Fruit fly (Drosophila melanogaster) whole organism, embryonic: ENCODE results near the gene Actn.

Source experiments
- CG10267 ChIP-seq: fragments of 200-800 bp; sonication (Bioruptor generic); optimal IDR thresholded peaks from 2 replicates; lab custom pipeline; 2018; ENCODE audit warnings: missing biosample characterization, mild to moderate bottlenecking, missing genetic modification characterization, moderate library complexity
- CG11723 ChIP-seq: fragments of 200-800 bp; sonication (Bioruptor generic); optimal IDR thresholded peaks from 2 replicates; lab custom pipeline; 2017; ENCODE audit warnings: missing biosample characterization, mild to moderate bottlenecking, missing genetic modification characterization
- CG12299 ChIP-seq: fragments of 200-800 bp; sonication (Bioruptor generic); optimal IDR thresholded peaks from 2 replicates; lab custom pipeline; 2018; ENCODE audit warnings: missing biosample characterization, mild to moderate bottlenecking, missing genetic modification characterization
- CG12391 ChIP-seq: fragments of 200-800 bp; sonication (Bioruptor generic); optimal IDR thresholded peaks from 3 replicates; lab custom pipeline; 2018; ENCODE audit warnings: missing biosample characterization, mild to moderate bottlenecking, missing genetic modification characterization, moderate library complexity
- CG13287 ChIP-seq: fragments of 200-800 bp; sonication (Bioruptor generic); IDR thresholded peaks from 2 replicates; pipeline ENCODE4 v1.3.6; 2022; ENCODE audit warnings: missing biosample characterization, missing genetic modification characterization; ENCODE audit not compliant: partially characterized antibody
- CG13296 ChIP-seq: fragments of 200-800 bp; sonication (Bioruptor generic); optimal IDR thresholded peaks from 3 replicates; lab custom pipeline; 2018; ENCODE audit warnings: missing biosample characterization, mild to moderate bottlenecking, missing genetic modification characterization
- CG14441 ChIP-seq: fragments of 200-800 bp; sonication (Bioruptor generic); IDR thresholded peaks from 2 replicates; pipeline ENCODE4 v1.3.6; 2022; ENCODE audit warnings: missing biosample characterization, missing genetic modification characterization
- CG14965 ChIP-seq: fragments of 200-800 bp; sonication (Bioruptor generic); optimal IDR thresholded peaks from 2 replicates; lab custom pipeline; 2016; ENCODE audit warnings: missing biosample characterization, missing genetic modification characterization, borderline replicate concordance
- CG1529 ChIP-seq: fragments of 200-800 bp; sonication (Bioruptor generic); optimal IDR thresholded peaks from 3 replicates; lab custom pipeline; 2018; ENCODE audit warnings: missing biosample characterization, missing genetic modification characterization
- CG16779 ChIP-seq: fragments of 200-800 bp; sonication (Bioruptor generic); IDR thresholded peaks from 2 replicates; pipeline ENCODE4 v1.3.6; 2022; ENCODE audit warnings: missing biosample characterization, missing genetic modification characterization
- CG18011 ChIP-seq: fragments of 200-800 bp; sonication (Bioruptor generic); optimal IDR thresholded peaks from 2 replicates; lab custom pipeline; 2017; ENCODE audit warnings: missing biosample characterization, missing genetic modification characterization, mild to moderate bottlenecking, moderate library complexity, missing genotype
- CG18262 ChIP-seq: fragments of 200-800 bp; optimal IDR thresholded peaks from 3 replicates; lab custom pipeline; 2019; ENCODE audit warnings: missing biosample characterization, mild to moderate bottlenecking, missing genetic modification characterization, moderate library complexity
- CG31388 ChIP-seq: fragments of 200-800 bp; sonication (Bioruptor generic); optimal IDR thresholded peaks from 2 replicates; lab custom pipeline; 2016; ENCODE audit warnings: missing biosample characterization, missing genetic modification characterization
- CG34224 ChIP-seq: fragments of 200-800 bp; sonication (Bioruptor generic); IDR thresholded peaks from 3 replicates; pipeline ENCODE4 v1.3.6; 2022; ENCODE audit warnings: missing biosample characterization, missing genetic modification characterization; ENCODE audit not compliant: partially characterized antibody
- CG34376 ChIP-seq: fragments of 200-800 bp; sonication (Bioruptor generic); optimal IDR thresholded peaks from 2 replicates; lab custom pipeline; 2018; ENCODE audit warnings: missing biosample characterization, mild to moderate bottlenecking, missing genetic modification characterization
- CG4820 ChIP-seq: fragments of 200-800 bp; sonication (Bioruptor generic); optimal IDR thresholded peaks from 3 replicates; lab custom pipeline; 2016; ENCODE audit warnings: missing biosample characterization, missing genetic modification characterization
- CG6854 ChIP-seq: fragments of 200-800 bp; sonication (Bioruptor generic); optimal IDR thresholded peaks from 3 replicates; lab custom pipeline; 2017; ENCODE audit warnings: missing biosample characterization, mild to moderate bottlenecking, missing genetic modification characterization
- CG7372 ChIP-seq: fragments of 200-800 bp; sonication (Bioruptor generic); IDR thresholded peaks from 2 replicates; pipeline ENCODE4 v1.3.6; 2022; ENCODE audit warnings: missing biosample characterization, missing genetic modification characterization
- CG9727 ChIP-seq: fragments of 200-800 bp; sonication (Bioruptor generic); optimal IDR thresholded peaks from 3 replicates; lab custom pipeline; 2017; ENCODE audit warnings: missing biosample characterization, mild to moderate bottlenecking, missing genetic modification characterization
- CoRest ChIP-seq: fragments of 200-800 bp; sonication (Bioruptor generic); optimal IDR thresholded peaks from 3 replicates; lab custom pipeline; 2018; ENCODE audit warnings: missing biosample characterization, mild to moderate bottlenecking, missing genetic modification characterization, moderate library complexity
- D19B ChIP-seq: fragments of 200-800 bp; sonication (Bioruptor generic); optimal IDR thresholded peaks from 2 replicates; lab custom pipeline; 2017; ENCODE audit warnings: missing biosample characterization, mild to moderate bottlenecking, missing genetic modification characterization
- Dad ChIP-seq: fragments of 200-800 bp; sonication (Bioruptor generic); optimal IDR thresholded peaks from 3 replicates; lab custom pipeline; 2016; ENCODE audit warnings: missing biosample characterization, missing genetic modification characterization
- Dref ChIP-seq: fragments of 200-800 bp; sonication (Bioruptor generic); IDR thresholded peaks from 2 replicates; pipeline ENCODE4 v1.3.6; 2022; ENCODE audit warnings: missing biosample characterization, missing genetic modification characterization
- E2f2 ChIP-seq: fragments of 200-800 bp; sonication (Bioruptor generic); IDR thresholded peaks from 2 replicates; pipeline ENCODE4 v1.3.6; 2022; ENCODE audit warnings: missing biosample characterization, missing genetic modification characterization
- Fer2 ChIP-seq: fragments of 200-800 bp; sonication (Bioruptor generic); optimal IDR thresholded peaks from 2 replicates; lab custom pipeline; 2018; ENCODE audit warnings: missing biosample characterization, mild to moderate bottlenecking, missing genetic modification characterization, moderate library complexity
- H15 ChIP-seq: fragments of 200-800 bp; sonication (Bioruptor generic); IDR thresholded peaks from 3 replicates; pipeline ENCODE4 v1.3.6; 2022; ENCODE audit warnings: missing biosample characterization, missing genetic modification characterization
- H2.0 ChIP-seq: fragments of 200-800 bp; sonication (Bioruptor generic); IDR thresholded peaks from 2 replicates; pipeline ENCODE4 v1.3.6; 2022; ENCODE audit warnings: missing biosample characterization, missing genetic modification characterization
- NC2α ChIP-seq: fragments of 200-800 bp; sonication (Bioruptor generic); optimal IDR thresholded peaks from 2 replicates; lab custom pipeline; 2016; ENCODE audit warnings: missing biosample characterization, missing genetic modification characterization
- Sin3A ChIP-seq: fragments of >200 bp; optimal IDR thresholded peaks from 2 replicates; lab custom pipeline; 2018
- amos ChIP-seq: fragments of 200-800 bp; sonication (Bioruptor generic); IDR thresholded peaks from 2 replicates; pipeline ENCODE4 v1.3.6; 2022; ENCODE audit warnings: missing biosample characterization, missing genetic modification characterization; ENCODE audit not compliant: partially characterized antibody
- aop ChIP-seq: fragments of 200-800 bp; sonication (Bioruptor generic); IDR thresholded peaks from 2 replicates; pipeline ENCODE4 v1.3.6; 2022; ENCODE audit warnings: missing biosample characterization, missing genetic modification characterization
- ara ChIP-seq: fragments of 200-800 bp; sonication (Bioruptor generic); IDR thresholded peaks from 2 replicates; pipeline ENCODE4 v1.3.6; 2022; ENCODE audit warnings: missing biosample characterization, missing genetic modification characterization
- bbx ChIP-seq: fragments of 200-800 bp; sonication (Bioruptor generic); IDR thresholded peaks from 2 replicates; pipeline ENCODE4 v1.3.6; 2022; ENCODE audit warnings: missing biosample characterization, missing genetic modification characterization; ENCODE audit not compliant: partially characterized antibody
- chm ChIP-seq: fragments of 200-800 bp; sonication (Bioruptor generic); IDR thresholded peaks from 2 replicates; pipeline ENCODE4 v1.3.6; 2022; ENCODE audit warnings: missing biosample characterization, missing genetic modification characterization
- crc ChIP-seq: fragments of 200-800 bp; sonication (Bioruptor generic); optimal IDR thresholded peaks from 2 replicates; lab custom pipeline; 2016; ENCODE audit warnings: missing biosample characterization, missing genetic modification characterization
- esg ChIP-seq: fragments of 200-800 bp; sonication (Bioruptor generic); conservative IDR thresholded peaks from 2 replicates; pipeline ENCODE4 v1.3.6; 2022; ENCODE audit warnings: missing biosample characterization, missing genetic modification characterization
- eve ChIP-seq, 2 experiments: fragments of >200 bp; optimal IDR thresholded peaks; 2 replicates each; lab custom pipeline; 2017; ENCODE audit warnings: missing biosample characterization in 2 of 2, missing genetic modification characterization in 2 of 2
- gcm ChIP-seq: fragments of 200-800 bp; sonication (Bioruptor generic); optimal IDR thresholded peaks from 2 replicates; lab custom pipeline; 2019; ENCODE audit warnings: missing biosample characterization, mild to moderate bottlenecking, missing genetic modification characterization, moderate library complexity
- gsb-n ChIP-seq: fragments of 200-800 bp; sonication (Bioruptor generic); optimal IDR thresholded peaks from 3 replicates; lab custom pipeline; 2018; ENCODE audit warnings: missing biosample characterization, mild to moderate bottlenecking, missing genetic modification characterization
- hbn ChIP-seq: fragments of 200-800 bp; sonication (Bioruptor generic); IDR thresholded peaks from 2 replicates; pipeline ENCODE4 v1.3.6; 2022; ENCODE audit warnings: missing biosample characterization, missing genetic modification characterization; ENCODE audit not compliant: partially characterized antibody
- kay ChIP-seq: fragments of 200-800 bp; sonication (Bioruptor generic); optimal IDR thresholded peaks from 2 replicates; lab custom pipeline; 2016; ENCODE audit warnings: missing biosample characterization, missing genetic modification characterization
- ken ChIP-seq: fragments of 200-800 bp; sonication (Bioruptor generic); IDR thresholded peaks from 3 replicates; pipeline ENCODE4 v1.3.6; 2022; ENCODE audit warnings: missing biosample characterization, missing genetic modification characterization
- peb ChIP-seq: fragments of 200-800 bp; sonication (Bioruptor generic); IDR thresholded peaks from 2 replicates; pipeline ENCODE4 v1.3.6; 2022; ENCODE audit warnings: missing biosample characterization, missing genetic modification characterization
- phol ChIP-seq: fragments of 200-800 bp; sonication (Bioruptor generic); optimal IDR thresholded peaks from 3 replicates; lab custom pipeline; 2018; ENCODE audit warnings: missing biosample characterization, mild to moderate bottlenecking, missing genetic modification characterization, moderate library complexity
- pita ChIP-seq: fragments of 200-800 bp; sonication (Bioruptor generic); optimal IDR thresholded peaks from 2 replicates; lab custom pipeline; 2017; ENCODE audit warnings: missing biosample characterization, mild to moderate bottlenecking, missing genetic modification characterization
- ranshi ChIP-seq: fragments of 200-800 bp; sonication (Bioruptor generic); IDR thresholded peaks from 2 replicates; pipeline ENCODE4 v1.3.6; 2022; ENCODE audit warnings: missing biosample characterization, missing genetic modification characterization
- rib ChIP-seq: fragments of 200-800 bp; sonication (Bioruptor generic); IDR thresholded peaks from 2 replicates; pipeline ENCODE4 v1.3.6; 2022; ENCODE audit warnings: missing biosample characterization, missing genetic modification characterization
- slbo ChIP-seq: fragments of 200-800 bp; sonication (Bioruptor generic); IDR thresholded peaks from 2 replicates; pipeline ENCODE4 v1.3.6; 2022; ENCODE audit warnings: missing biosample characterization, missing genetic modification characterization
- tgo ChIP-seq: fragments of 200-800 bp; sonication (Bioruptor generic); IDR thresholded peaks from 3 replicates; pipeline ENCODE4 v1.3.6; 2022; ENCODE audit warnings: missing biosample characterization, missing genetic modification characterization
- vnd ChIP-seq: fragments of 200-800 bp; sonication (Bioruptor generic); IDR thresholded peaks from 3 replicates; pipeline ENCODE4 v1.3.6; 2022; ENCODE audit warnings: missing biosample characterization, missing genetic modification characterization; ENCODE audit not compliant: partially characterized antibody
- zfh2 ChIP-seq: fragments of 200-800 bp; sonication (Bioruptor generic); optimal IDR thresholded peaks from 2 replicates; lab custom pipeline; 2016; ENCODE audit warnings: missing biosample characterization, missing genetic modification characterization

Gene Actn

DNA sequence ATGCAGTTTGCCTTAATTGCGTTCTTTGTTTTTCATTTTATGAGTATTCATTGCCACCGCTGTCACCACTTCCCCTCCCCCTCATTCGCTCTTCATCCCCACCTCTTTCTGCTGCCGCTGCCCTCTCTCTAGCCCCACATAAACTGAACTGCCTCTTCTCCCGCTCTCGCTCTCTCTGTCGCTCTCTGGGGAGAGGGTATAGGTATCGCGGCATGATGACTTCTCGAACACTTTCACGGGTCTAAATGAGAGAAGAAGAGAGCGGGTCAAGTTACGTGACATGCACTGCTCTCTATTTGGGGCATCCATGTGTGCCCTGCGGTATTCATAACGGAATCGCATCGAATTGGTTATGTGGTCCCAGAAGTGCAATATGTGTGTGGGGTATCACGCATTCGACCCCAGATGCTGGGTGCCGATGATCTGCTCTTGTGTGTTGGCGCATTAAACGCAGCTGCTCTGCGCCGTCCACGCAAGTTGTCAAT, 41.6 kb upstream of the Actn start (continued):
- TF ChIP-seq CG9727, result peak; percentile 77
- peak; percentile 86 for TF ChIP-seq ranshi (GFP tag; lab: Robert Waterston, UW)
- TF ChIP-seq Dref, result no peak
- peak; percentile 62 for TF ChIP-seq crc (GFP tag; lab: Kevin White, UChicago)
- TF ChIP-seq CG18011, result peak; percentile 50
- TF ChIP-seq CG13296 (GFP tag; lab: Kevin White, UChicago), result peak; percentile 55
- peak; percentile 82 for TF ChIP-seq H2.0 (GFP tag; lab: Robert Waterston, UW)
- peak; percentile 69 for TF ChIP-seq phol (tag; lab: Kevin White, UChicago)
- TF ChIP-seq CG12299 (tag; lab: Kevin White, UChicago), result peak; percentile 65
- no peak for TF ChIP-seq CG34376 (GFP tag; lab: Kevin White, UChicago)
- TF ChIP-seq bbx (GFP tag; lab: Robert Waterston, UW), result no peak
- peak; percentile 82 for TF ChIP-seq esg (GFP tag; lab: Robert Waterston, UW)
- TF ChIP-seq CoRest (tag; lab: Kevin White, UChicago), result peak; percentile 78
- peak; percentile 28 for TF ChIP-seq CG6854
- TF ChIP-seq amos (GFP tag; lab: Robert Waterston, UW), result no peak
- peak; percentile 87 for TF ChIP-seq H15 (GFP tag; lab: Robert Waterston, UW)
- peak; percentile 39 for TF ChIP-seq CG13287 (GFP tag; lab: Robert Waterston, UW)
- TF ChIP-seq CG14965 (GFP tag; lab: Kevin White, UChicago), result peak; percentile 64
- peak; percentile 85 for TF ChIP-seq gsb-n (tag; lab: Kevin White, UChicago)
- peak; percentile 83 for TF ChIP-seq CG18262 (tag; lab: Kevin White, UChicago)
- peak; percentile 74 for TF ChIP-seq CG11723 (GFP tag; lab: Kevin White, UChicago)
- TF ChIP-seq kay (GFP tag; lab: Kevin White, UChicago), result peak; percentile 69
- TF ChIP-seq CG34224 (GFP tag; lab: Robert Waterston, UW), result no peak
- TF ChIP-seq slbo (GFP tag; lab: Robert Waterston, UW), result peak; percentile 82
- TF ChIP-seq CG14441 (GFP tag; lab: Robert Waterston, UW), result peak; percentile 93
- TF ChIP-seq CG7372 (GFP tag; lab: Robert Waterston, UW), result peak; percentile 58
- peak; percentile 60; the same call in 1 of the 2 replicates for TF ChIP-seq rib (GFP tag; lab: Robert Waterston, UW)
- TF ChIP-seq CG4820 (GFP tag; lab: Kevin White, UChicago), result peak; percentile 78
- TF ChIP-seq vnd (GFP tag; lab: Robert Waterston, UW), result 0 out of 3 replicates have a peak, but pooled peaks have one; percentile 16
- no peak for TF ChIP-seq pita
- TF ChIP-seq tgo (GFP tag; lab: Robert Waterston, UW), result peak; percentile 84
- no peak for TF ChIP-seq CG16779
- TF ChIP-seq chm (GFP tag; lab: Robert Waterston, UW), result peak; percentile 82
- peak; percentile 84 for TF ChIP-seq ara (GFP tag; lab: Robert Waterston, UW)
- peak; percentile 64 for TF ChIP-seq CG10267 (tag; lab: Kevin White, UChicago)
- TF ChIP-seq Dad (GFP tag; lab: Kevin White, UChicago), result peak; percentile 73
- peak; percentile 89 for TF ChIP-seq ken (GFP tag; lab: Robert Waterston, UW)
- TF ChIP-seq CG1529 (GFP tag; lab: Kevin White, UChicago), result peak; percentile 85
- peak; percentile 97 for TF ChIP-seq D19B (GFP tag; lab: Kevin White, UChicago)
- peak; percentile 41 for TF ChIP-seq CG31388 (GFP tag; lab: Kevin White, UChicago)
- peak; percentile 78 for TF ChIP-seq gcm
- TF ChIP-seq zfh2 (GFP tag; lab: Kevin White, UChicago), result peak; percentile 44
- peak; percentile 85 for TF ChIP-seq CG12391 (tag; lab: Kevin White, UChicago)
- TF ChIP-seq eve (GFP tag; optimal IDR thresholded peaks at IDR 0.05; lab: Kevin White, UChicago), result no peak
- peak; percentile 69 for TF ChIP-seq NC2α
- TF ChIP-seq Fer2 (tag; lab: Kevin White, UChicago), result no peak
- TF ChIP-seq hbn (GFP tag; lab: Robert Waterston, UW), result no peak
- TF ChIP-seq Sin3A, result no peak
- TF ChIP-seq aop (GFP tag; lab: Robert Waterston, UW), result no peak
- peak; percentile 84 for TF ChIP-seq peb (GFP tag; lab: Robert Waterston, UW)
- TF ChIP-seq E2f2 (GFP tag; lab: Robert Waterston, UW), result peak; percentile 68
